Fruit fly (Drosophila melanogaster) whole organism, pupa: Measurements from ENCODE around the gene Dcr-1.

ENCODE experiments used
- CG10348 ChIP-seq: fragments of 200-800 bp; sonication (Bioruptor generic); IDR thresholded peaks from 2 replicates; pipeline ENCODE4 v1.3.6; 2022; ENCODE audit warnings: missing biosample characterization, missing genetic modification characterization
- CG12605 ChIP-seq: fragments of 200-800 bp; sonication (Bioruptor generic); IDR thresholded peaks from 2 replicates; pipeline ENCODE4 v1.3.6; 2022; ENCODE audit warnings: missing biosample characterization, missing genetic modification characterization
- CG13204 ChIP-seq: fragments of 200-800 bp; sonication (Bioruptor generic); optimal IDR thresholded peaks from 2 replicates; lab custom pipeline; 2018; ENCODE audit warnings: missing biosample characterization, mild to moderate bottlenecking, missing genetic modification characterization, moderate library complexity
- CG14655 ChIP-seq: fragments of 200-800 bp; sonication (Bioruptor generic); optimal IDR thresholded peaks from 3 replicates; lab custom pipeline; 2017; ENCODE audit warnings: mild to moderate bottlenecking, missing biosample characterization, missing genetic modification reagents, missing genetic modification characterization
- CG15710 ChIP-seq: fragments of 200-800 bp; sonication (Bioruptor generic); optimal IDR thresholded peaks from 2 replicates; lab custom pipeline; 2018; ENCODE audit warnings: missing biosample characterization, mild to moderate bottlenecking, missing genetic modification characterization, moderate library complexity
- CG17806 ChIP-seq: fragments of 200-800 bp; sonication (Bioruptor generic); optimal IDR thresholded peaks from 2 replicates; lab custom pipeline; 2018; ENCODE audit warnings: missing biosample characterization, mild to moderate bottlenecking, missing genetic modification characterization, moderate library complexity
- CG32121 ChIP-seq: fragments of 200-800 bp; sonication (Bioruptor generic); IDR thresholded peaks from 2 replicates; pipeline ENCODE4 v1.3.6; 2022; ENCODE audit warnings: missing biosample characterization, missing genetic modification characterization
- CG34367 ChIP-seq: fragments of 200-800 bp; sonication (Bioruptor generic); optimal IDR thresholded peaks from 2 replicates; lab custom pipeline; 2018; ENCODE audit warnings: missing biosample characterization, mild to moderate bottlenecking, missing genetic modification characterization
- CG4496 ChIP-seq: fragments of 200-800 bp; sonication (Bioruptor generic); IDR thresholded peaks from 3 replicates; pipeline ENCODE4 v1.3.6; 2022; ENCODE audit warnings: missing biosample characterization, missing genetic modification characterization
- CG8159 ChIP-seq: fragments of 200-800 bp; sonication (Bioruptor generic); optimal IDR thresholded peaks from 3 replicates; lab custom pipeline; 2018; ENCODE audit warnings: missing biosample characterization, mild to moderate bottlenecking, missing genetic modification characterization, moderate library complexity
- CG8301 ChIP-seq: fragments of 200-800 bp; sonication (Bioruptor generic); optimal IDR thresholded peaks from 2 replicates; lab custom pipeline; 2018; ENCODE audit warnings: missing biosample characterization, mild to moderate bottlenecking, missing genetic modification characterization
- CG9948 ChIP-seq: fragments of 200-800 bp; sonication (Bioruptor generic); optimal IDR thresholded peaks from 2 replicates; lab custom pipeline; 2018; ENCODE audit warnings: missing biosample characterization, mild to moderate bottlenecking, missing genetic modification characterization, moderate library complexity
- D1 ChIP-seq: fragments of 200-800 bp; sonication (Bioruptor generic); optimal IDR thresholded peaks from 2 replicates; lab custom pipeline; 2018; ENCODE audit warnings: missing biosample characterization, mild to moderate bottlenecking, missing genetic modification characterization, moderate library complexity
- EcR ChIP-seq: fragments of 200-800 bp; sonication (Bioruptor generic); optimal IDR thresholded peaks from 3 replicates; lab custom pipeline; 2019; ENCODE audit warnings: missing biosample characterization, missing genetic modification characterization, mild to moderate bottlenecking, moderate library complexity, missing genetic modification reagents
- Ets98B ChIP-seq: fragments of 200-800 bp; sonication (Bioruptor generic); IDR thresholded peaks from 2 replicates; pipeline ENCODE4 v1.3.6; 2022; ENCODE audit warnings: missing biosample characterization, missing genetic modification characterization
- Pif1A ChIP-seq: fragments of 200-800 bp; sonication (Bioruptor generic); optimal IDR thresholded peaks from 3 replicates; lab custom pipeline; 2016; ENCODE audit warnings: missing biosample characterization, missing genetic modification characterization
- Pif1B ChIP-seq: fragments of 200-800 bp; sonication (Bioruptor generic); optimal IDR thresholded peaks from 3 replicates; lab custom pipeline; 2016; ENCODE audit warnings: missing biosample characterization, missing genetic modification characterization
- Snoo ChIP-seq: fragments of 200-800 bp; sonication (Bioruptor generic); optimal IDR thresholded peaks from 3 replicates; lab custom pipeline; 2017; ENCODE audit warnings: missing biosample characterization, mild to moderate bottlenecking, missing genetic modification characterization, inconsistent platforms
- fd96Ca ChIP-seq: fragments of 200-800 bp; sonication (Bioruptor generic); IDR thresholded peaks from 3 replicates; pipeline ENCODE4 v1.3.6; 2022; ENCODE audit warnings: missing biosample characterization, missing genetic modification characterization
- gl ChIP-seq: fragments of 200-800 bp; sonication (Bioruptor generic); optimal IDR thresholded peaks from 2 replicates; lab custom pipeline; 2018; ENCODE audit warnings: missing biosample characterization, mild to moderate bottlenecking, missing genetic modification characterization
- rn ChIP-seq: fragments of 200-800 bp; sonication (Bioruptor generic); IDR thresholded peaks from 2 replicates; pipeline ENCODE4 v1.3.6; 2022; ENCODE audit warnings: missing biosample characterization, missing genetic modification characterization

Gene Dcr-1

DNA sequence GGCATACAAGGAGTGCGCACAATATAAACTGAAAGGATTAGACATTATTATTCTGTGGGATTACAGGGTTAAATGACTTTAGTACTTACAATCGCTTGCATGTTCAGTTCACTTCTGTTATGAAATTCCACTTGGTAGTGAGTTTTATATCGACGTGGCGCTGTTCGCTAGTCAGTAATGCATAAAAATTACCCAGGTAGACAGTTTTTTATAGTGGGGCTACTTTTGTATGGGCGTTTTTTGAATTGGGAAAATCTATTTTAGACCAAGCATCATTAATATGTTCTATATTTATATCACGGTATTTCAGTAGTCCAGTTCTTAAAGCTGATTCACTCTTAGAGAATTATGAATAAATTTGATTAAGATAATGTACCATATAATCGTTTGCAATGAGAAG, 30.8 kb upstream of the Dcr-1 start, which contains the start of gene CG43095:
CG43095 (minus strand) TSS at position 101 of the 400 bp plus-strand sequence.
- TF ChIP-seq CG8301 (tag; lab: Kevin White, UChicago), result no peak
- no peak for TF ChIP-seq CG34367
- TF ChIP-seq fd96Ca (GFP tag; lab: Robert Waterston, UW), result no peak
- no peak for TF ChIP-seq CG9948 (tag; lab: Kevin White, UChicago)
- TF ChIP-seq Pif1A (GFP tag; lab: Kevin White, UChicago), result no peak
- TF ChIP-seq CG4496 (GFP tag; lab: Robert Waterston, UW), result no peak
- no peak for TF ChIP-seq EcR (GFP tag; lab: Kevin White, UChicago)
- no peak for TF ChIP-seq Snoo (tag; lab: Kevin White, UChicago)
- no peak for TF ChIP-seq CG15710 (tag; lab: Kevin White, UChicago)
- no peak for TF ChIP-seq CG13204 (GFP tag; lab: Kevin White, UChicago)
- TF ChIP-seq rn, result no peak
- TF ChIP-seq CG10348, result no peak
- TF ChIP-seq D1 (tag; lab: Kevin White, UChicago), result no peak
- no peak for TF ChIP-seq CG8159 (tag; lab: Kevin White, UChicago)
- no peak for TF ChIP-seq Pif1B (GFP tag; lab: Kevin White, UChicago)
- TF ChIP-seq CG32121, result no peak

DNA sequence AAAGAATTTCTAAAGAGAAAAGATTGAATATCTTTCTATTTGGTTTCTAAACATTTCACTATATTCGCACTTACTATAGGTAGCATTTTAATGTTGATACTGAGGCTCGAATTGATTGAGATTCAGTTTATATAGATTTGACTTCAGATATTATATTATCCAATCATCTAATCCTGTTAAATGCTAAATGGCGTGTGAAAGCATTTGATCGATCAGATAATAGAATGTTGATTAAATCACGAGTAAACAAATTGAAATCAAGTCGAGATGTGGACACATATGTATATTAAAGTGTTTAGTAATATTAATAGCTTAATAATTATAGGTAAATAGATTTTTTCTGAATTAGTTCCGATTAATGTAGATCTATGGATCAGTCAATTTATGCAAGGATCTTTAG, 30.0 kb upstream of the Dcr-1 start, which contains the start of gene CG43094:
CG43094 (minus strand) TSS at position 101 of the 400 bp plus-strand sequence.
- no peak for TF ChIP-seq CG8159 (tag; lab: Kevin White, UChicago)
- TF ChIP-seq CG32121, result no peak
- no peak for TF ChIP-seq Ets98B (GFP tag; lab: Robert Waterston, UW)
- TF ChIP-seq CG9948 (tag; lab: Kevin White, UChicago), result no peak
- TF ChIP-seq CG8301 (tag; lab: Kevin White, UChicago), result no peak
- no peak for TF ChIP-seq Snoo (tag; lab: Kevin White, UChicago)
- no peak for TF ChIP-seq D1 (tag; lab: Kevin White, UChicago)
- TF ChIP-seq CG4496 (GFP tag; lab: Robert Waterston, UW), result no peak
- no peak for TF ChIP-seq rn
- TF ChIP-seq CG10348, result no peak
- TF ChIP-seq gl, result no peak
- TF ChIP-seq Pif1A (GFP tag; lab: Kevin White, UChicago), result no peak
- TF ChIP-seq CG14655 (GFP tag; lab: Kevin White, UChicago), result no peak
- no peak for TF ChIP-seq Pif1B (GFP tag; lab: Kevin White, UChicago)
- TF ChIP-seq CG34367, result no peak
- TF ChIP-seq CG13204 (GFP tag; lab: Kevin White, UChicago), result no peak
- TF ChIP-seq CG17806, result no peak
- no peak for TF ChIP-seq CG15710 (tag; lab: Kevin White, UChicago)
- TF ChIP-seq fd96Ca (GFP tag; lab: Robert Waterston, UW), result no peak
- TF ChIP-seq CG12605 (GFP tag; lab: Robert Waterston, UW), result no peak

- TF ChIP-seq CG8159 (tag; lab: Kevin White, UChicago), result no peak
- no peak for TF ChIP-seq CG13204 (GFP tag; lab: Kevin White, UChicago)
- no peak for TF ChIP-seq Snoo (tag; lab: Kevin White, UChicago)
- TF ChIP-seq gl, result no peak
- no peak for TF ChIP-seq Pif1B (GFP tag; lab: Kevin White, UChicago)
- TF ChIP-seq Pif1A (GFP tag; lab: Kevin White, UChicago), result no peak
- no peak for TF ChIP-seq CG34367
- TF ChIP-seq CG8301 (tag; lab: Kevin White, UChicago), result no peak
- no peak for TF ChIP-seq rn
- no peak for TF ChIP-seq CG9948 (tag; lab: Kevin White, UChicago)
- TF ChIP-seq CG4496 (GFP tag; lab: Robert Waterston, UW), result no peak
- no peak for TF ChIP-seq CG14655 (GFP tag; lab: Kevin White, UChicago)
- TF ChIP-seq CG32121, result no peak
- TF ChIP-seq CG10348, result no peak
- TF ChIP-seq fd96Ca (GFP tag; lab: Robert Waterston, UW), result no peak
- no peak for TF ChIP-seq EcR (GFP tag; lab: Kevin White, UChicago)
Observed at dm6 chr3R:22770207-22770606, 29.3 kb upstream of the Dcr-1 start, which contains the start of gene CG43093. TSS of gene CG43093 (minus strand) at chr3R:22770307.

dm6 chr3R:22769567-22769966, 28.7 kb upstream of the Dcr-1 start, which contains the start of gene CG43092:
TSS of gene CG43092 (minus strand) at chr3R:22769667.
- TF ChIP-seq CG14655 (GFP tag; lab: Kevin White, UChicago) (no peak), CG4496 (GFP tag; lab: Robert Waterston, UW) (no peak), Pif1B (GFP tag; lab: Kevin White, UChicago) (no peak), gl (no peak), CG34367 (no peak), CG9948 (tag; lab: Kevin White, UChicago) (no peak), Pif1A (GFP tag; lab: Kevin White, UChicago) (no peak), Ets98B (GFP tag; lab: Robert Waterston, UW) (no peak), CG13204 (GFP tag; lab: Kevin White, UChicago) (no peak), D1 (tag; lab: Kevin White, UChicago) (no peak), CG15710 (tag; lab: Kevin White, UChicago) (no peak), EcR (GFP tag; lab: Kevin White, UChicago) (no peak), CG8159 (tag; lab: Kevin White, UChicago) (no peak), CG10348 (no peak), Snoo (tag; lab: Kevin White, UChicago) (no peak), rn (no peak), CG8301 (tag; lab: Kevin White, UChicago) (no peak)
- TF ChIP-seq, all 21 proteins: peak for 0

dm6 chr3R:22768633-22769032, 27.7 kb upstream of the Dcr-1 start, which contains the start of gene CG43091:
TSS of gene CG43091 (minus strand) at chr3R:22768733.
- no peak for TF ChIP-seq D1 (tag; lab: Kevin White, UChicago)
- TF ChIP-seq CG17806, result no peak
- no peak for TF ChIP-seq Pif1A (GFP tag; lab: Kevin White, UChicago)
- TF ChIP-seq CG8301 (tag; lab: Kevin White, UChicago), result no peak
- no peak for TF ChIP-seq CG9948 (tag; lab: Kevin White, UChicago)
- no peak for TF ChIP-seq CG15710 (tag; lab: Kevin White, UChicago)
- no peak for TF ChIP-seq CG12605 (GFP tag; lab: Robert Waterston, UW)
- no peak for TF ChIP-seq gl
- TF ChIP-seq Pif1B (GFP tag; lab: Kevin White, UChicago), result no peak
- TF ChIP-seq Ets98B (GFP tag; lab: Robert Waterston, UW), result no peak
- TF ChIP-seq Snoo (tag; lab: Kevin White, UChicago), result no peak
- no peak for TF ChIP-seq CG32121
- TF ChIP-seq CG4496 (GFP tag; lab: Robert Waterston, UW), result no peak
- no peak for TF ChIP-seq fd96Ca (GFP tag; lab: Robert Waterston, UW)
- TF ChIP-seq rn, result no peak
- TF ChIP-seq CG13204 (GFP tag; lab: Kevin White, UChicago), result no peak
- TF ChIP-seq CG10348, result no peak
- TF ChIP-seq CG8159 (tag; lab: Kevin White, UChicago), result no peak
